Worm (Caenorhabditis elegans): ENCODE results near the gene ZK666.8.
"Not testable (repeated sequence)": the region's sequence is repeated elsewhere in the genome, so short reads cannot be mapped to it uniquely, and the experiment has no call there.

DNA sequence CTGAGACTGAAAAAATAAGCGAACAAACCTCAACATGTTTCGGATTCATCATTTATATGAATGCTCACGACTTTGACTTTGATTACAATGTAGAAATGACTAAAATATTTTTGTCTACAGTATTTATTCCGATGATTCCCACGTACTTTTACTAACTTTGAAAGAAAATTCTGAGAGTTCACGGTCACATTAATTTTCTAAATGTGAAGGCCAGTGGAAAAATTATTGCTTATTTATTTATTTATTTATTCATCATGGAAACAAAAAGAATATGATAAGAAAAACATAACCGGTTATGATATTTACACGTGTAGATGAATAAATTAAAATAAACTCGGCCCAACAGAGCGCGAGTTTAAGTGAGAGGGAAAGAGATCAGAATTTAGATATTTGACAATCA, at the start of gene ZK666.8:
- TF ChIP-seq ztf-23 (GFP tag; IDR thresholded peaks at IDR 0.05); tab-1 (GFP tag; IDR thresholded peaks at IDR 0.05); flt-1 (GFP tag; IDR thresholded peaks at IDR 0.05); T22C8.4 (GFP tag; IDR thresholded peaks at IDR 0.05); cog-1 (tag; optimal IDR thresholded peaks at IDR 0.05); klf-2 (GFP tag; conservative IDR thresholded peaks at IDR 0.05); ztf-29 (GFP tag; IDR thresholded peaks at IDR 0.05): not testable (repeated sequence)
